Fruit fly (Drosophila melanogaster) whole organism, embryonic: ENCODE results near the gene CG31633.

Source experiments
- BEAF-32 ChIP-seq: fragments of 200-800 bp; sonication (Bioruptor generic); optimal IDR thresholded peaks from 3 replicates; lab custom pipeline; 2017; ENCODE audit warnings: missing biosample characterization, missing genetic modification characterization, mild to moderate bottlenecking, moderate library complexity, missing genetic modification reagents
- CG11723 ChIP-seq: fragments of 200-800 bp; sonication (Bioruptor generic); optimal IDR thresholded peaks from 2 replicates; lab custom pipeline; 2017; ENCODE audit warnings: missing biosample characterization, mild to moderate bottlenecking, missing genetic modification characterization
- CG14860 ChIP-seq: fragments of 200-800 bp; sonication (Bioruptor generic); IDR thresholded peaks from 3 replicates; pipeline ENCODE4 v1.3.6; 2022; ENCODE audit warnings: missing biosample characterization, missing genetic modification characterization; ENCODE audit not compliant: partially characterized antibody
- CG15514 ChIP-seq: fragments of 200-800 bp; sonication (Bioruptor generic); optimal IDR thresholded peaks from 3 replicates; lab custom pipeline; 2017; ENCODE audit warnings: missing biosample characterization, missing genetic modification characterization, mild to moderate bottlenecking, moderate library complexity, missing genetic modification reagents
- CG17186 ChIP-seq: fragments of 200-800 bp; sonication (Bioruptor generic); optimal IDR thresholded peaks from 3 replicates; lab custom pipeline; 2017; ENCODE audit warnings: missing biosample characterization, missing genetic modification reagents, missing genetic modification characterization
- CG2129 ChIP-seq: fragments of 200-800 bp; sonication (Bioruptor generic); IDR thresholded peaks from 2 replicates; pipeline ENCODE4 v1.3.6; 2022; ENCODE audit warnings: missing biosample characterization, missing genetic modification characterization; ENCODE audit not compliant: partially characterized antibody
- CG7963 ChIP-seq: fragments of 200-800 bp; sonication (Bioruptor generic); IDR thresholded peaks from 3 replicates; pipeline ENCODE4 v1.3.6; 2022; ENCODE audit warnings: missing biosample characterization, missing genetic modification characterization; ENCODE audit not compliant: partially characterized antibody
- CG7987 ChIP-seq: fragments of 200-800 bp; sonication (Bioruptor generic); optimal IDR thresholded peaks from 2 replicates; lab custom pipeline; 2018; ENCODE audit warnings: missing biosample characterization, mild to moderate bottlenecking, missing genetic modification characterization, moderate library complexity
- CG9797 ChIP-seq: fragments of 200-800 bp; sonication (Bioruptor generic); optimal IDR thresholded peaks from 3 replicates; lab custom pipeline; 2018; ENCODE audit warnings: missing biosample characterization, mild to moderate bottlenecking, missing genetic modification characterization
- CG9932 ChIP-seq: fragments of 200-800 bp; sonication (Bioruptor generic); IDR thresholded peaks from 2 replicates; pipeline ENCODE4 v1.3.6; 2022; ENCODE audit warnings: missing biosample characterization, missing genetic modification characterization
- Chrac-16 ChIP-seq: fragments of 200-800 bp; sonication (Bioruptor generic); optimal IDR thresholded peaks from 3 replicates; lab custom pipeline; 2016; ENCODE audit warnings: missing biosample characterization, missing genetic modification characterization
- D19B ChIP-seq: fragments of 200-800 bp; sonication (Bioruptor generic); optimal IDR thresholded peaks from 2 replicates; lab custom pipeline; 2017; ENCODE audit warnings: missing biosample characterization, mild to moderate bottlenecking, missing genetic modification characterization
- Dll ChIP-seq: fragments of 200-800 bp; sonication (Bioruptor generic); IDR thresholded peaks from 4 replicates; pipeline ENCODE4 v1.3.6; 2022; ENCODE audit warnings: missing biosample characterization, missing genetic modification characterization; ENCODE audit not compliant: partially characterized antibody
- Doc3 ChIP-seq: fragments of 200-800 bp; sonication (Bioruptor generic); IDR thresholded peaks from 3 replicates; pipeline ENCODE4 v1.3.6; 2022; ENCODE audit warnings: missing biosample characterization, missing genetic modification characterization; ENCODE audit not compliant: partially characterized antibody
- Dp ChIP-seq: fragments of 200-800 bp; sonication (Bioruptor generic); optimal IDR thresholded peaks from 2 replicates; lab custom pipeline; 2018; ENCODE audit warnings: missing biosample characterization, mild to moderate bottlenecking, missing genetic modification characterization, moderate library complexity
- E2f2 ChIP-seq: fragments of 200-800 bp; sonication (Bioruptor generic); IDR thresholded peaks from 2 replicates; pipeline ENCODE4 v1.3.6; 2022; ENCODE audit warnings: missing biosample characterization, missing genetic modification characterization
- Ets97D ChIP-seq: fragments of 200-800 bp; sonication (Bioruptor generic); optimal IDR thresholded peaks from 3 replicates; lab custom pipeline; 2016; ENCODE audit warnings: missing biosample characterization, missing genetic modification characterization
- HLH4C ChIP-seq: fragments of 200-800 bp; sonication (Bioruptor generic); IDR thresholded peaks from 3 replicates; pipeline ENCODE4 v1.3.6; 2022; ENCODE audit warnings: missing biosample characterization, missing genetic modification characterization; ENCODE audit not compliant: partially characterized antibody
- Med ChIP-seq: fragments of 200-800 bp; sonication (Bioruptor generic); peaks from one replicate; lab custom pipeline; 2016; ENCODE audit warnings: missing biosample characterization, missing genetic modification characterization, mild to moderate bottlenecking, inconsistent platforms, moderate library complexity
- Myb ChIP-seq: fragments of 200-800 bp; sonication (Bioruptor generic); optimal IDR thresholded peaks from 2 replicates; lab custom pipeline; 2016; ENCODE audit warnings: missing biosample characterization, missing genetic modification characterization
- Opbp ChIP-seq: fragments of 200-800 bp; sonication (Bioruptor generic); IDR thresholded peaks from 3 replicates; pipeline ENCODE4 v1.3.6; 2022; ENCODE audit warnings: missing biosample characterization, missing genetic modification characterization; ENCODE audit not compliant: partially characterized antibody
- Sin3A ChIP-seq: fragments of >200 bp; optimal IDR thresholded peaks from 2 replicates; lab custom pipeline; 2018
- TFAM ChIP-seq: fragments of 200-800 bp; sonication (Bioruptor generic); optimal IDR thresholded peaks from 2 replicates; lab custom pipeline; 2017; ENCODE audit warnings: missing biosample characterization, missing genetic modification characterization, inconsistent platforms
- amos ChIP-seq: fragments of 200-800 bp; sonication (Bioruptor generic); IDR thresholded peaks from 2 replicates; pipeline ENCODE4 v1.3.6; 2022; ENCODE audit warnings: missing biosample characterization, missing genetic modification characterization; ENCODE audit not compliant: partially characterized antibody
- chinmo ChIP-seq: fragments of 200-800 bp; sonication (Bioruptor generic); IDR thresholded peaks from 4 replicates; pipeline ENCODE4 v1.3.6; 2022; ENCODE audit warnings: missing biosample characterization, missing genetic modification characterization; ENCODE audit not compliant: partially characterized antibody
- crp ChIP-seq, 2 experiments: fragments of 200-800 bp; sonication (Bioruptor generic); optimal IDR thresholded peaks; 2 replicates in 1 of 2; 3 replicates in 1 of 2; lab custom pipeline; 2017; ENCODE audit warnings: missing biosample characterization in 2 of 2, missing genetic modification characterization in 2 of 2, mild to moderate bottlenecking in 1 of 2, moderate library complexity in 1 of 2
- exex ChIP-seq: fragments of 200-800 bp; sonication (Bioruptor generic); optimal IDR thresholded peaks from 4 replicates; lab custom pipeline; 2018; ENCODE audit warnings: missing biosample characterization, mild to moderate bottlenecking, missing genetic modification characterization, moderate library complexity
- grau ChIP-seq: fragments of 200-800 bp; optimal IDR thresholded peaks from 3 replicates; lab custom pipeline; 2019; ENCODE audit warnings: missing biosample characterization, mild to moderate bottlenecking, missing genetic modification characterization, moderate library complexity
- knrl ChIP-seq: fragments of 200-800 bp; sonication (Bioruptor generic); IDR thresholded peaks from 3 replicates; pipeline ENCODE4 v1.3.6; 2022; ENCODE audit warnings: missing biosample characterization, missing genetic modification characterization; ENCODE audit not compliant: partially characterized antibody
- lab ChIP-seq: fragments of 200-800 bp; sonication (Bioruptor generic); optimal IDR thresholded peaks from 3 replicates; lab custom pipeline; 2017; ENCODE audit warnings: missing biosample characterization, missing genetic modification characterization, mild to moderate bottlenecking, moderate library complexity, missing genetic modification reagents
- lbe ChIP-seq: fragments of 200-800 bp; sonication (Bioruptor generic); optimal IDR thresholded peaks from 2 replicates; lab custom pipeline; 2016; ENCODE audit warnings: missing biosample characterization, mild to moderate bottlenecking, missing genetic modification characterization
- onecut ChIP-seq: fragments of 200-800 bp; sonication (Bioruptor generic); IDR thresholded peaks from 2 replicates; pipeline ENCODE4 v1.3.6; 2022; ENCODE audit warnings: missing biosample characterization, missing genetic modification characterization
- otp ChIP-seq: fragments of 200-800 bp; sonication (Bioruptor generic); IDR thresholded peaks from 3 replicates; pipeline ENCODE4, ENCODE4 v1.3.6; 2022; ENCODE audit warnings: missing biosample characterization, missing genetic modification characterization
- psq ChIP-seq: fragments of 200-800 bp; sonication (Bioruptor generic); optimal IDR thresholded peaks from 2 replicates; lab custom pipeline; 2017; ENCODE audit warnings: missing biosample characterization, missing genetic modification characterization
- row ChIP-seq: fragments of 200-800 bp; sonication (Bioruptor generic); IDR thresholded peaks from 3 replicates; pipeline ENCODE4 v1.3.6; 2022; ENCODE audit warnings: missing biosample characterization, missing genetic modification characterization
- slou ChIP-seq: fragments of 200-800 bp; sonication (Bioruptor generic); optimal IDR thresholded peaks from 3 replicates; lab custom pipeline; 2016; ENCODE audit warnings: missing biosample characterization, missing genetic modification characterization
- tna ChIP-seq: fragments of 200-800 bp; sonication (Bioruptor generic); IDR thresholded peaks from 2 replicates; pipeline ENCODE4 v1.3.6; 2022; ENCODE audit warnings: missing biosample characterization, missing genetic modification characterization; ENCODE audit not compliant: partially characterized antibody
- trem ChIP-seq: fragments of 200-800 bp; optimal IDR thresholded peaks from 3 replicates; lab custom pipeline; 2019; ENCODE audit warnings: missing biosample characterization, mild to moderate bottlenecking, missing genetic modification characterization, moderate library complexity

Gene CG31633

DNA sequence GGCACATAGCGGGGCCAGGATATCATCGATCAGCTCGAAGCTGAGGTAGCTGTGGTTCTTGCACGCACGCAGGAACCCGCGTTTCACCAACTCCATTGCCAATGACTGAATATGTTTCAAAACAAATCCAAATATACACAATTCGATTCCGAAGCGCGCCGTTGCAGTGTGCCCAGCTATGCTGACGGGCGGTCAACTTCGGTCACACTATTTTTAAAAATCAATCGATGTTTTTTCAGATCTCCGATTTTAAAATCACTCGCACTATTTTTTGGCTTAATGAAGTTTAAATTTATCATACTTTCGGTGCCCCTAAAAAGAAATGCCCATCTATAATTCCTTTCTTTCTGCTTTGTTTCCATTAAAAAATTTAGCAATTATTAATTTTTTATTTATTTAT lies 21.3 kb upstream of the CG31633 start, which contains the start of gene Nse1 (continued):
- TF ChIP-seq Chrac-16 (GFP tag; lab: Kevin White, UChicago) (no peak), Ets97D (GFP tag; lab: Kevin White, UChicago) (peak; percentile 46), CG7963 (GFP tag; lab: Robert Waterston, UW) (peak; percentile 64; the same call in 2 of the 3 replicates), Opbp (GFP tag; lab: Robert Waterston, UW) (peak; percentile 79; the same call in 2 of the 3 replicates), crp (GFP tag; optimal IDR thresholded peaks at IDR 0.05; lab: Kevin White, UChicago) (peak in 1 of 2 experiments; percentile 1), exex (tag; lab: Kevin White, UChicago) (no peak), knrl (GFP tag; lab: Robert Waterston, UW) (peak; percentile 74), psq (GFP tag; lab: Kevin White, UChicago) (no peak), Sin3A (peak; percentile 32), CG2129 (peak; percentile 38; the same call in 1 of the 2 replicates), row (GFP tag; lab: Robert Waterston, UW) (peak; percentile 59), CG17186 (GFP tag; lab: Kevin White, UChicago) (peak; percentile 48), lbe (GFP tag; lab: Kevin White, UChicago) (no peak), amos (GFP tag; lab: Robert Waterston, UW) (peak; percentile 79), Dll (GFP tag; lab: Robert Waterston, UW) (peak; percentile 75; the same call in 3 of the 4 replicates), chinmo (GFP tag; lab: Robert Waterston, UW) (no peak), tna (GFP tag; lab: Robert Waterston, UW) (peak; percentile 72), E2f2 (GFP tag; lab: Robert Waterston, UW) (peak; percentile 97), CG11723 (GFP tag; lab: Kevin White, UChicago) (no peak), HLH4C (GFP tag; lab: Robert Waterston, UW) (peak; percentile 55), trem (tag; lab: Kevin White, UChicago) (peak; percentile 34), Dp (GFP tag; lab: Kevin White, UChicago) (peak; percentile 94), CG7987 (GFP tag; lab: Kevin White, UChicago) (no peak), onecut (GFP tag; lab: Robert Waterston, UW) (peak; percentile 52), BEAF-32 (GFP tag; lab: Kevin White, UChicago) (peak; percentile 79), Doc3 (GFP tag; lab: Robert Waterston, UW) (peak; percentile 61), CG15514 (GFP tag; lab: Kevin White, UChicago) (peak; percentile 42), CG14860 (GFP tag; lab: Robert Waterston, UW) (peak; percentile 17; the same call in 1 of the 3 replicates), TFAM (GFP tag; lab: Kevin White, UChicago) (no peak), lab (GFP tag; lab: Kevin White, UChicago) (no peak), otp (GFP tag; lab: Robert Waterston, UW) (no peak), Med (GFP tag; lab: Kevin White, UChicago) (peak; percentile 15), CG9932 (GFP tag; lab: Robert Waterston, UW) (no peak), D19B (no peak), Myb (peak; percentile 43), CG9797 (GFP tag; lab: Kevin White, UChicago) (peak; percentile 81)

DNA sequence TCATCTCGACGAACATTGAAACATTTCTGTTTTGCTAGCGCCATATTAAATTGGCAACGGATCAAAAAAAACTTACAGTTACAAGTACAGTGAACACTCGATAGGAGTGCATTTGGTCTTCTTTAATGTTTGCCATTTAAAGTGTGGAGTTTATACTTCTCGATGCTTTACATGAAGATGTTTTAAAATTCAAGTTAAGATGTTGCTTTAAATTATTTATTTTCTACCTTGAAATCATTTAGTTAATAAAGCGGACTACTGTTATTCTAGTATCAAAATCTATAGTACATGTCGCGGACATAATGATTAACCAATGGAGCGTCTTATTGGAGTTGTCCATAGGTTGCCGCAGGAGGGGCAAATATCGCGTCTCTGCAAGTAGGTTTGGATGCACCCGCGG lies 20.4 kb upstream of the CG31633 start, which contains the start of gene cort:
cort (minus strand) TSS at position 101 of the 400 bp plus-strand sequence.
- TF ChIP-seq grau (tag; lab: Kevin White, UChicago) (peak; percentile 26), slou (no peak)
